Worm (Caenorhabditis elegans) whole organism, L4 larva: ENCODE measurements around the gene dyf-2.

Source experiments
- T20F7.1 ChIP-seq: fragments of 200-800 bp; sonication (Bioruptor generic); optimal IDR thresholded peaks from 2 replicates; lab custom pipeline; 2018; ENCODE audit warnings: mild to moderate bottlenecking, missing genetic modification characterization, missing compliant biosample characterization
- ceh-20 ChIP-seq: fragments of 200-800 bp; sonication (Bioruptor generic); IDR thresholded peaks from 2 replicates; pipeline ENCODE4 v1.3.6; 2022; ENCODE audit warnings: missing genetic modification reagents, missing genetic modification characterization, missing compliant biosample characterization
- ceh-44 ChIP-seq: fragments of 200-800 bp; sonication (Bioruptor generic); IDR thresholded peaks from 2 replicates; pipeline ENCODE4 v1.3.6; 2022; ENCODE audit warnings: missing genetic modification reagents, missing genetic modification characterization, missing compliant biosample characterization
- ctbp-1 ChIP-seq: fragments of 200-800 bp; sonication (Bioruptor generic); IDR thresholded peaks from 2 replicates; pipeline ENCODE4 v1.3.6; 2022; ENCODE audit warnings: missing genetic modification reagents, missing genetic modification characterization, missing compliant biosample characterization
- daf-16 ChIP-seq, 3 experiments: sonication (generic microtip); optimal IDR thresholded peaks; 2 replicates each; lab custom pipeline; 2016 to 2017; ENCODE audit warnings: missing genetic modification characterization in 3 of 3, missing genetic modification reagents in 3 of 3, mild to moderate bottlenecking in 2 of 3, missing compliant biosample characterization in 2 of 3, missing biosample characterization in 1 of 3, moderate library complexity in 1 of 3
- dmd-6 ChIP-seq: fragments of 200-800 bp; sonication (Bioruptor generic); IDR thresholded peaks from 2 replicates; pipeline ENCODE4 v1.3.6; 2022; ENCODE audit warnings: missing genetic modification reagents, missing genetic modification characterization, missing compliant biosample characterization
- dve-1 ChIP-seq: sonication (generic microtip); optimal IDR thresholded peaks from 2 replicates; lab custom pipeline; 2017; ENCODE audit warnings: antibody characterized with exemption, mild to moderate bottlenecking, missing genetic modification characterization, missing compliant biosample characterization; ENCODE audit not compliant: insufficient read depth
- egl-43 ChIP-seq: fragments of 200-800 bp; sonication (Bioruptor generic); IDR thresholded peaks from 2 replicates; pipeline ENCODE4 v1.3.6; 2022; ENCODE audit warnings: missing genetic modification reagents, missing genetic modification characterization, missing compliant biosample characterization
- gei-8 ChIP-seq: fragments of 200-800 bp; sonication (Bioruptor generic); optimal IDR thresholded peaks from 2 replicates; lab custom pipeline; 2018; ENCODE audit warnings: mild to moderate bottlenecking, missing genetic modification characterization, missing compliant biosample characterization
- hlh-30 ChIP-seq: sonication (generic microtip); optimal IDR thresholded peaks from 2 replicates; lab custom pipeline; 2017; ENCODE audit warnings: antibody characterized with exemption, mild to moderate bottlenecking, missing genetic modification characterization, missing compliant biosample characterization; ENCODE audit not compliant: insufficient read depth
- lin-1 ChIP-seq: fragments of 200-800 bp; sonication (Bioruptor generic); IDR thresholded peaks from 2 replicates; pipeline ENCODE4 v1.3.6; 2022; ENCODE audit warnings: missing genetic modification reagents, missing genetic modification characterization, missing compliant biosample characterization
- lin-39 ChIP-seq: fragments of 150-350 bp; optimal IDR thresholded peaks from 2 replicates; lab custom pipeline; 2014; ENCODE audit warnings: missing biosample characterization, missing genetic modification reagents, missing genetic modification characterization
- lir-3 ChIP-seq: sonication (generic microtip); optimal IDR thresholded peaks from 2 replicates; lab custom pipeline; 2016; ENCODE audit warnings: mild to moderate bottlenecking, missing genetic modification characterization, missing compliant biosample characterization
- lsy-2 ChIP-seq, 2 experiments: fragments of 150-350 bp in 1 of 2; sonication (generic microtip) in 1 of 2; optimal IDR thresholded peaks; 2 replicates each; lab custom pipeline; 2014 to 2017; ENCODE audit warnings: missing biosample characterization in 2 of 2, missing genetic modification characterization in 2 of 2
- madf-9 ChIP-seq: fragments of 200-800 bp; sonication (Bioruptor generic); conservative IDR thresholded peaks from 2 replicates; pipeline ENCODE4 v1.3.6; 2022; ENCODE audit warnings: missing genetic modification reagents, missing genetic modification characterization, missing compliant biosample characterization
- mxl-2 ChIP-seq: fragments of 200-800 bp; sonication (Bioruptor generic); conservative IDR thresholded peaks from 2 replicates; pipeline ENCODE4 v1.3.6; 2022; ENCODE audit warnings: missing genetic modification reagents, missing genetic modification characterization, missing compliant biosample characterization
- mxl-3 ChIP-seq: fragments of 200-800 bp; sonication (Bioruptor generic); optimal IDR thresholded peaks from 2 replicates; lab custom pipeline; 2018; ENCODE audit warnings: mild to moderate bottlenecking, missing genetic modification characterization, missing compliant biosample characterization
- nhr-102 ChIP-seq: sonication (generic microtip); optimal IDR thresholded peaks from 2 replicates; lab custom pipeline; 2016; ENCODE audit warnings: mild to moderate bottlenecking, missing genetic modification characterization, moderate library complexity, missing compliant biosample characterization
- nhr-28 ChIP-seq: fragments of 150-350 bp; optimal IDR thresholded peaks from 2 replicates; lab custom pipeline; 2014; ENCODE audit warnings: missing biosample characterization, missing genetic modification characterization
- nhr-48 ChIP-seq: sonication (generic microtip); optimal IDR thresholded peaks from 2 replicates; lab custom pipeline; 2016; ENCODE audit warnings: mild to moderate bottlenecking, missing genetic modification characterization, missing compliant biosample characterization
- nhr-6 ChIP-seq: fragments of 150-350 bp; optimal IDR thresholded peaks from 2 replicates; lab custom pipeline; 2014; ENCODE audit warnings: missing biosample characterization, missing genetic modification characterization
- nhr-77 ChIP-seq: fragments of 150-350 bp; optimal IDR thresholded peaks from 2 replicates; lab custom pipeline; 2014; ENCODE audit warnings: missing biosample characterization, missing genetic modification characterization
- pha-4 ChIP-seq, 2 experiments: fragments of 150-350 bp in 1 of 2; fragments of 200-800 bp in 1 of 2; sonication (Bioruptor generic) in 1 of 2; IDR thresholded peaks in 1 of 2; optimal IDR thresholded peaks in 1 of 2; 2 replicates each; pipeline versions ENCODE4 v1.3.6 to Lab custom; 2014 to 2022; ENCODE audit warnings: missing genetic modification characterization in 2 of 2, missing genetic modification reagents in 2 of 2, missing biosample characterization in 1 of 2, missing compliant biosample characterization in 1 of 2
- php-3 ChIP-seq: fragments of 200-800 bp; sonication (Bioruptor generic); IDR thresholded peaks from 2 replicates; pipeline ENCODE4 v1.3.6; 2022; ENCODE audit warnings: missing genetic modification reagents, missing genetic modification characterization, missing compliant biosample characterization
- pqm-1 ChIP-seq: sonication (generic microtip); optimal IDR thresholded peaks from 2 replicates; lab custom pipeline; 2017; ENCODE audit warnings: missing biosample characterization, missing genetic modification characterization
- set-16 ChIP-seq: fragments of 200-800 bp; sonication (Bioruptor generic); IDR thresholded peaks from 2 replicates; pipeline ENCODE4 v1.3.6; 2022; ENCODE audit warnings: missing genetic modification reagents, missing genetic modification characterization, missing compliant biosample characterization
- unc-62 ChIP-seq, 3 experiments: fragments of 150-350 bp in 1 of 3; sonication (generic microtip); optimal IDR thresholded peaks in 2 of 3; peaks in 1 of 3; 1 replicate in 1 of 3; 2 replicates in 2 of 3; lab custom pipeline; 2014 to 2017; ENCODE audit warnings: missing biosample characterization in 3 of 3, missing genetic modification characterization in 3 of 3, missing genetic modification reagents in 3 of 3, missing genotype in 1 of 3
- zip-11 ChIP-seq: fragments of 200-800 bp; sonication (Bioruptor generic); IDR thresholded peaks from 2 replicates; pipeline ENCODE4 v1.3.6; 2022; ENCODE audit warnings: missing genetic modification characterization, missing compliant biosample characterization
- zip-2 ChIP-seq: fragments of 150-350 bp; optimal IDR thresholded peaks from 2 replicates; lab custom pipeline; 2014; ENCODE audit warnings: missing biosample characterization, missing genetic modification characterization

dyf-2 gene

ce11 chrIII:13672654-13673330 lies 13.5 kb downstream of the dyf-2 start, which contains the start of gene aqp-11:
TSS of gene aqp-11 (plus strand) at chrIII:13673280.
- TF ChIP-seq php-3, result 0 out of 2 replicates have a peak, but pooled peaks have one; percentile 47
- no peak for TF ChIP-seq lin-39 (tag; lab: Kevin White, UChicago)
- no peak for TF ChIP-seq nhr-6 (tag; lab: Kevin White, UChicago)
- TF ChIP-seq pqm-1 (tag; lab: Kevin White, UChicago), result peak; percentile 52
- no peak for TF ChIP-seq T20F7.1
- TF ChIP-seq nhr-48 (tag; lab: Kevin White, UChicago), result no peak
- TF ChIP-seq lir-3 (tag; lab: Kevin White, UChicago), result no peak
- no peak for TF ChIP-seq zip-2 (tag; lab: Kevin White, UChicago)
- TF ChIP-seq dve-1 (tag; lab: Kevin White, UChicago), result peak; percentile 51
- peak; percentile 5 for TF ChIP-seq hlh-30 (tag; lab: Kevin White, UChicago)
- peak; percentile 48; the same call in 1 of the 2 replicates for TF ChIP-seq dmd-6 (GFP tag; lab: Robert Waterston, UW)
- peak; percentile 41 for TF ChIP-seq nhr-28 (tag; lab: Kevin White, UChicago)
- TF ChIP-seq daf-16 (GFP tag; optimal IDR thresholded peaks at IDR 0.05; lab: Kevin White, UChicago), result no peak
- peak; percentile 47 for TF ChIP-seq daf-16 (tag; optimal IDR thresholded peaks at IDR 0.05; lab: Kevin White, UChicago)
- peak; percentile 37 for TF ChIP-seq mxl-3 (GFP tag; lab: Kevin White, UChicago)
- TF ChIP-seq, all 104 proteins: peak for 8

DNA sequence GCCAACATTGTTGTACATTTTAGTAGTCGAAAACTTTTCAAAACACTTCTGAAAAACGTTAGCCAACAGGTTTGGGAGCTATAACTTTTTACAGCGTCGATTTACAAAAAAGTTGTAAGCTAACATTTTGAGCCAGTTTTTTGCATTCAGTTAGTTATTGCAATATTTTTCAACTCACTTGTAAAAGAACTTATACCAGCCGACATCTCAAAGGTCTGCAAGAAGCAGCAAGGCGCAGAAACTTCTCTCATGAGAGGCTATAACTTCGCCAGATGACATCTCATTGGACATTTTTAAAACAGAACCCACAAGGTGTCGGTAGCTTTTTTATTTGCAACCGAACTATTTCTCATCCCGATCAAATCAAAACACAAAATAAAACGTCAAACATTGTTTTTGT lies 16.7 kb downstream of the dyf-2 start:
- no peak for TF ChIP-seq pha-4 (GFP tag; IDR thresholded peaks at IDR 0.05; lab: Robert Waterston, UW)
- no peak for TF ChIP-seq pha-4 (tag; optimal IDR thresholded peaks at IDR 0.05; lab: Kevin White, UChicago)
- no peak for TF ChIP-seq madf-9
- TF ChIP-seq ctbp-1 (GFP tag; lab: Robert Waterston, UW), result no peak
- TF ChIP-seq ceh-20, result no peak
- TF ChIP-seq unc-62 (GFP tag; optimal IDR thresholded peaks at IDR 0.05 in 1 of 2; lab: Kevin White, UChicago), result peak in 1 of 2 experiments; percentile 92
- TF ChIP-seq unc-62 (tag; optimal IDR thresholded peaks at IDR 0.05; lab: Kevin White, UChicago), result no peak

ce11 chrIII:13667739-13668138 lies 18.5 kb downstream of the dyf-2 start, which contains the start of gene flp-15:
TSS of gene flp-15 (minus strand) at chrIII:13667839.
- TF ChIP-seq unc-62 (GFP tag; optimal IDR thresholded peaks at IDR 0.05 in 1 of 2; lab: Kevin White, UChicago) (peak in 1 of 2 experiments; percentile 47), unc-62 (tag; optimal IDR thresholded peaks at IDR 0.05; lab: Kevin White, UChicago) (no peak), lir-3 (tag; lab: Kevin White, UChicago) (no peak)

DNA sequence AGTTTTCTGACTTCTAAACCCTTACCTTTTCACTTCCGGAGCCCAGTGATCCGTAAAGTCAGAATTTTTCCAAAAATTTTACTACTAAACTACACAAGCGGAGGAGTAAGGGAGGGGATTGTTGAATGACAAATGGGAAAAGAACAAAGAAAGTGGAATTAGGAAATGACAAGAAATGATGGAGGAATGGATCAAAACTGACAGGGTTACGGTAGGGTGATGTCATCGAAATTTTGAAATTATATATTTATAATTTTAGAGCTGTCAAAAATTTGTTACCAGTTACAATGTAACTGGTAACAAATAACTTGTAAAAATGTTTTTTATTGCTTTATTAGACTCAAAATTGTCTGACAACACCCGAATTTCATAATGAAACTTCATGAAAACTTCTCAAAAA lies 19.8 kb downstream of the dyf-2 start:
- TF ChIP-seq lsy-2 (tag; optimal IDR thresholded peaks at IDR 0.05; lab: Kevin White, UChicago) (peak in 1 of 2 experiments; percentile 42), daf-16 (GFP tag; optimal IDR thresholded peaks at IDR 0.05; lab: Kevin White, UChicago) (no peak), daf-16 (tag; optimal IDR thresholded peaks at IDR 0.05; lab: Kevin White, UChicago) (no peak), unc-62 (GFP tag; optimal IDR thresholded peaks at IDR 0.05 in 1 of 2; lab: Kevin White, UChicago) (peak in 1 of 2 experiments; percentile 64), unc-62 (tag; optimal IDR thresholded peaks at IDR 0.05; lab: Kevin White, UChicago) (no peak)
- TF ChIP-seq, all 104 proteins: peak for 2

ce11 chrIII:13660123-13660522 lies 26.1 kb downstream of the dyf-2 start:
- TF ChIP-seq egl-43 (GFP tag; lab: Robert Waterston, UW), result 0 out of 2 replicates have a peak, but pooled peaks have one; percentile 45
- no peak for TF ChIP-seq gei-8 (GFP tag; lab: Kevin White, UChicago)
- TF ChIP-seq set-16 (GFP tag; lab: Robert Waterston, UW), result peak; percentile 32; the same call in 1 of the 2 replicates

- TF ChIP-seq madf-9 (no peak), zip-11 (GFP tag; lab: Robert Waterston, UW) (no peak), ceh-44 (GFP tag; lab: Robert Waterston, UW) (no peak), lin-1 (no peak), nhr-77 (no peak), nhr-102 (no peak), mxl-2 (GFP tag; lab: Robert Waterston, UW) (no peak)
Measured at ce11 chrIII:13659028-13659427, 27.2 kb downstream of the dyf-2 start.
